Worm (Caenorhabditis elegans): ENCODE data around the gene F42D1.4.

F42D1.4 gene

DNA sequence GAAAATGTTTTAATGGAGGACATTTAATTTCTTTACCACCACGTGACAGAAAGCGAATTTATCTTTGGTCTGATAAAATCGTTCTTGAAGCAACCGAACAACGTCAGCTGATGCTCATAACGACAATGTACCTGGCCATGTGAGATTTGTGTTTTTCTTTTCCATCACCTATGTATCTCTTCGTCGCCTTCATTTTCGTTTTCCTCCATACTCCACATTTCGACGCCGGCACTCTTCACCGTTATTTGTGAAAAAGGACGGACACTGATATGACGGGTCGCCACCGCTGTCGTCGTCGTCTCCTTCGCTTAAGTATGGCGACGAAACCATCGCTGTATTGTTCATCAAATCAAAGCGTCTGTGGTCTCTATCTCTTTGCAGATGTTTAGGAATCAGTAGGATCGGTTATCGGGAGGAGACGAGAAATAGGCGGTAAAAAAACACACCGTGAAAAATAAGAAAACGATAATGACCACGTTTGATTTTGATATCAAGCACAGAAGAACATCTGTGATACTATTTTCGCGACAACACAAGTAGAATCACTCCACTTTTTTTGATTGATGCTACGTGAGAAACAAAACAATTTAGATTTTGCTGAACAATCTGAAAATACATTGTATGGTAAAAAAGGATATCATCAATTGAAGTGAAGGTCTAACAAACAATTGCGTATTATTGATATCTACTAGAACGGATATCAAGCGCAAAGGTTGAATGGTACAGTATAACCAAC lies 20.0 kb upstream of the F42D1.4 start:
- peak; percentile 67 for TF ChIP-seq snu-23 (GFP tag; optimal IDR thresholded peaks at IDR 0.05)
- TF ChIP-seq hlh-17 (GFP tag; optimal IDR thresholded peaks at IDR 0.05; ENCODE audit: borderline replicate concordance), result no peak
- no peak for TF ChIP-seq C34B4.2 (tag; optimal IDR thresholded peaks at IDR 0.05)
- TF ChIP-seq tbx-2 (tag; optimal IDR thresholded peaks at IDR 0.05), result peak; percentile 34
- no peak for TF ChIP-seq egl-27 (tag; optimal IDR thresholded peaks at IDR 0.05)
- no peak for TF ChIP-seq hlh-4 (tag; optimal IDR thresholded peaks at IDR 0.05)
- peak; percentile 91 for TF ChIP-seq nhr-20 (tag; optimal IDR thresholded peaks at IDR 0.05)
- peak; percentile 97 for TF ChIP-seq nhr-85 (tag)
- no peak for TF ChIP-seq pag-3 (tag; optimal IDR thresholded peaks at IDR 0.05; ENCODE audit: borderline replicate concordance, insufficient read depth)
- TF ChIP-seq mab-9 (GFP tag; IDR thresholded peaks at IDR 0.05), result no peak
- no peak for TF ChIP-seq nhr-77 (tag; optimal IDR thresholded peaks at IDR 0.05)
- TF ChIP-seq nhr-47 (tag; optimal IDR thresholded peaks at IDR 0.05), result peak; percentile 34
- no peak for TF ChIP-seq ztf-4 (tag; optimal IDR thresholded peaks at IDR 0.05)
- TF ChIP-seq nhr-12 (tag; optimal IDR thresholded peaks at IDR 0.05), result no peak
- no peak for TF ChIP-seq unc-86 (tag; optimal IDR thresholded peaks at IDR 0.05)
- TF ChIP-seq ets-5 (GFP tag; IDR thresholded peaks at IDR 0.05), result no peak
- no peak for TF ChIP-seq xbp-1 (tag; optimal IDR thresholded peaks at IDR 0.05)
- no peak for TF ChIP-seq ama-1 (optimal IDR thresholded peaks at IDR 0.05)
- TF ChIP-seq nhr-84 (tag; optimal IDR thresholded peaks at IDR 0.05), result no peak
- no peak for TF ChIP-seq nhr-76 (tag; optimal IDR thresholded peaks at IDR 0.05)
- TF ChIP-seq sox-4 (tag; optimal IDR thresholded peaks at IDR 0.05), result no peak
- TF ChIP-seq skn-1 (tag; optimal IDR thresholded peaks at IDR 0.05), result no peak
- TF ChIP-seq nhr-90 (tag; optimal IDR thresholded peaks at IDR 0.05; ENCODE audit: poor library complexity), result peak; percentile 57
- no peak for TF ChIP-seq ceh-8 (GFP tag; optimal IDR thresholded peaks at IDR 0.05)
- peak in 1 of 2 experiments; percentile 8 for TF ChIP-seq lsy-2 (tag; optimal IDR thresholded peaks at IDR 0.05)
- TF ChIP-seq Y116A8C.19 (tag; optimal IDR thresholded peaks at IDR 0.05; ENCODE audit: borderline replicate concordance), result no peak
- peak; percentile 55 for TF ChIP-seq elt-2 (tag; optimal IDR thresholded peaks at IDR 0.05)
- no peak for TF ChIP-seq jun-1 (tag; optimal IDR thresholded peaks at IDR 0.05)
- no peak for TF ChIP-seq C16A3.4 (tag; optimal IDR thresholded peaks at IDR 0.05)
- TF ChIP-seq unc-62 (GFP tag; optimal IDR thresholded peaks at IDR 0.05), result no peak
- TF ChIP-seq nhr-71 (tag; optimal IDR thresholded peaks at IDR 0.05), result peak; percentile 82
- TF ChIP-seq efl-3 (GFP tag; optimal IDR thresholded peaks at IDR 0.05), result no peak
- TF ChIP-seq ceh-88 (GFP tag; IDR thresholded peaks at IDR 0.05), result no peak
- TF ChIP-seq dsc-1 (tag; optimal IDR thresholded peaks at IDR 0.05), result no peak
- no peak for TF ChIP-seq pax-3 (tag; optimal IDR thresholded peaks at IDR 0.05)
- no peak for TF ChIP-seq lin-13 (GFP tag; optimal IDR thresholded peaks at IDR 0.05)
- TF ChIP-seq elt-3 (tag; optimal IDR thresholded peaks at IDR 0.05), result peak in 3 of 6 experiments; percentile 24 to 72 (median 34)
- TF ChIP-seq lin-14 (GFP tag; optimal IDR thresholded peaks at IDR 0.05), result peak; percentile 71
- TF ChIP-seq ceh-63 (GFP tag; optimal IDR thresholded peaks at IDR 0.05), result no peak
- TF ChIP-seq hpl-2 (GFP tag; optimal IDR thresholded peaks at IDR 0.05), result no peak
- TF ChIP-seq ztf-11 (tag; optimal IDR thresholded peaks at IDR 0.05), result no peak
- TF ChIP-seq alr-1 (tag; optimal IDR thresholded peaks at IDR 0.05; ENCODE audit: borderline replicate concordance), result no peak
- no peak for TF ChIP-seq ces-1 (GFP tag; optimal IDR thresholded peaks at IDR 0.05)
- TF ChIP-seq nhr-11 (tag; optimal IDR thresholded peaks at IDR 0.05), result no peak
- TF ChIP-seq pqm-1 (tag; optimal IDR thresholded peaks at IDR 0.05), result no peak
- no peak for TF ChIP-seq nhr-28 (tag; optimal IDR thresholded peaks at IDR 0.05)
- TF ChIP-seq aha-1 (tag; optimal IDR thresholded peaks at IDR 0.05), result no peak
- no peak for TF ChIP-seq fkh-4 (tag; optimal IDR thresholded peaks at IDR 0.05; ENCODE audit: borderline replicate concordance)
- no peak for TF ChIP-seq fkh-10 (GFP tag; optimal IDR thresholded peaks at IDR 0.05)
- no peak for TF ChIP-seq C04F5.9 (tag; optimal IDR thresholded peaks at IDR 0.05)
- TF ChIP-seq lin-15B (tag; optimal IDR thresholded peaks at IDR 0.05), result no peak
